Worm (Caenorhabditis elegans): ENCODE results near the gene col-158.

ce11 chrV:11829282-11829681, at the start of gene col-158:
- no peak for TF ChIP-seq lin-11 (tag; optimal IDR thresholded peaks at IDR 0.05)
- TF ChIP-seq mab-5 (tag; optimal IDR thresholded peaks at IDR 0.05): no peak
- no peak for TF ChIP-seq unc-62 (GFP tag; optimal IDR thresholded peaks at IDR 0.05)
- no peak for TF ChIP-seq fos-1 (tag; optimal IDR thresholded peaks at IDR 0.05)
- no peak for TF ChIP-seq mbf-1 (tag; optimal IDR thresholded peaks at IDR 0.05)
- no peak for TF ChIP-seq alr-1 (tag; optimal IDR thresholded peaks at IDR 0.05)
- no peak for TF ChIP-seq sma-9 (GFP tag; optimal IDR thresholded peaks at IDR 0.05)
- TF ChIP-seq sma-9 (tag; optimal IDR thresholded peaks at IDR 0.05): no peak
- no peak for TF ChIP-seq nhr-23 (tag; optimal IDR thresholded peaks at IDR 0.05)
- no peak for TF ChIP-seq nhr-11 (tag; optimal IDR thresholded peaks at IDR 0.05)
- TF ChIP-seq egl-27 (tag; optimal IDR thresholded peaks at IDR 0.05): no peak

Measured in whole organism, L2 larva.